Worm (Caenorhabditis elegans): ENCODE measurements around the gene fbxb-15.

ce11 chrII:1676088-1676487, 22.8 kb upstream of the fbxb-15 start, which contains the start of gene fbxb-17:
- TF ChIP-seq him-1 (tag; optimal IDR thresholded peaks at IDR 0.05) (no peak), W03F9.2 (tag; optimal IDR thresholded peaks at IDR 0.05) (no peak)

All from whole organism, L4/young adult.